Worm (Caenorhabditis elegans) whole organism, L3 larva: ENCODE data around the gene lgg-3.
A peak's percentile ranks its signal among the peaks of the same experiment; 100 is the strongest.

Experiments used
- R02D3.7 ChIP-seq: fragments of 150-350 bp; optimal IDR thresholded peaks from 2 replicates; lab custom pipeline; 2014; ENCODE audit warnings: missing biosample characterization, missing genetic modification characterization
- ZK546.5 ChIP-seq: sonication (generic microtip); optimal IDR thresholded peaks from 2 replicates; lab custom pipeline; 2017; ENCODE audit warnings: missing biosample characterization, missing genetic modification characterization
- aly-2 ChIP-seq: fragments of 150-350 bp; optimal IDR thresholded peaks from 2 replicates; lab custom pipeline; 2014; ENCODE audit warnings: missing biosample characterization, missing genetic modification characterization
- ama-1 ChIP-seq: fragments of 150-350 bp; optimal IDR thresholded peaks from 2 replicates; lab custom pipeline; 2018
- ceh-28 ChIP-seq: fragments of 150-350 bp; optimal IDR thresholded peaks from 2 replicates; lab custom pipeline; 2014; ENCODE audit warnings: missing biosample characterization, missing genetic modification reagents, missing genetic modification characterization
- ceh-82 ChIP-seq: fragments of 150-350 bp; optimal IDR thresholded peaks from 2 replicates; lab custom pipeline; 2014; ENCODE audit warnings: missing biosample characterization, missing genetic modification characterization
- ceh-9 ChIP-seq: sonication (generic microtip); optimal IDR thresholded peaks from 2 replicates; lab custom pipeline; 2018; ENCODE audit warnings: missing biosample characterization, missing genetic modification characterization
- daf-12 ChIP-seq: fragments of 150-350 bp; optimal IDR thresholded peaks from 2 replicates; lab custom pipeline; 2014; ENCODE audit warnings: missing biosample characterization, missing genetic modification reagents, missing genetic modification characterization
- egl-27 ChIP-seq: sonication (generic microtip); optimal IDR thresholded peaks from 4 replicates; lab custom pipeline; 2017; ENCODE audit warnings: missing biosample characterization, missing genetic modification reagents, missing genetic modification characterization
- egl-5 ChIP-seq: fragments of 150-350 bp; optimal IDR thresholded peaks from 2 replicates; lab custom pipeline; 2017; ENCODE audit warnings: missing biosample characterization, missing genetic modification reagents, missing genetic modification characterization, inconsistent platforms
- elt-1 ChIP-seq: fragments of 150-350 bp; optimal IDR thresholded peaks from 2 replicates; lab custom pipeline; 2014; ENCODE audit warnings: missing biosample characterization, missing genetic modification characterization
- eor-1 ChIP-seq, 2 experiments: fragments of 150-350 bp; optimal IDR thresholded peaks; 2 replicates each; lab custom pipeline; 2014 to 2018; ENCODE audit warnings: missing biosample characterization in 2 of 2, missing genetic modification characterization in 2 of 2
- fkh-2 ChIP-seq: fragments of 150-350 bp; optimal IDR thresholded peaks from 2 replicates; lab custom pipeline; 2014; ENCODE audit warnings: missing biosample characterization, missing genetic modification reagents, missing genetic modification characterization
- hmg-11 ChIP-seq: sonication (generic microtip); optimal IDR thresholded peaks from 2 replicates; lab custom pipeline; 2016; ENCODE audit warnings: missing genetic modification characterization, missing compliant biosample characterization
- jun-1 ChIP-seq: fragments of 150-350 bp; optimal IDR thresholded peaks from 2 replicates; lab custom pipeline; 2014; ENCODE audit warnings: missing biosample characterization, missing genetic modification reagents, missing genetic modification characterization
- lin-15B ChIP-seq: fragments of 150-350 bp; optimal IDR thresholded peaks from 2 replicates; lab custom pipeline; 2014; ENCODE audit warnings: missing biosample characterization, missing genetic modification characterization
- lin-39 ChIP-seq: fragments of 150-350 bp; optimal IDR thresholded peaks from 2 replicates; lab custom pipeline; 2018; ENCODE audit warnings: missing biosample characterization, missing genetic modification reagents, missing genetic modification characterization
- lsy-12 ChIP-seq: sonication (generic microtip); optimal IDR thresholded peaks from 2 replicates; lab custom pipeline; 2016; ENCODE audit warnings: mild to moderate bottlenecking, missing genetic modification characterization, missing compliant biosample characterization
- mdl-1 ChIP-seq: fragments of 150-350 bp; optimal IDR thresholded peaks from 2 replicates; lab custom pipeline; 2014; ENCODE audit warnings: missing biosample characterization, missing genetic modification characterization
- mml-1 ChIP-seq: fragments of 150-350 bp; sonication (generic microtip); optimal IDR thresholded peaks from 3 replicates; lab custom pipeline; 2014; ENCODE audit warnings: missing biosample characterization, missing genetic modification characterization
- nhr-11 ChIP-seq: fragments of 150-350 bp; optimal IDR thresholded peaks from 2 replicates; lab custom pipeline; 2014; ENCODE audit warnings: missing biosample characterization, missing genetic modification characterization
- nhr-12 ChIP-seq: fragments of 150-350 bp; optimal IDR thresholded peaks from 2 replicates; lab custom pipeline; 2014; ENCODE audit warnings: missing biosample characterization, missing genetic modification characterization
- nhr-23 ChIP-seq: fragments of 150-350 bp; optimal IDR thresholded peaks from 2 replicates; lab custom pipeline; 2014; ENCODE audit warnings: missing biosample characterization, missing genetic modification reagents, missing genetic modification characterization
- nhr-237 ChIP-seq: fragments of 150-350 bp; optimal IDR thresholded peaks from 2 replicates; lab custom pipeline; 2014; ENCODE audit warnings: missing biosample characterization, missing genetic modification characterization
- nhr-25 ChIP-seq: sonication (generic microtip); optimal IDR thresholded peaks from 2 replicates; lab custom pipeline; 2017; ENCODE audit warnings: missing biosample characterization, missing genetic modification characterization
- nhr-43 ChIP-seq: sonication (generic microtip); optimal IDR thresholded peaks from 2 replicates; lab custom pipeline; 2016; ENCODE audit warnings: mild to moderate bottlenecking, missing genetic modification characterization, missing compliant biosample characterization; ENCODE audit not compliant: poor library complexity, severe bottlenecking
- nhr-67 ChIP-seq: fragments of 150-350 bp; optimal IDR thresholded peaks from 2 replicates; lab custom pipeline; 2014; ENCODE audit warnings: missing biosample characterization, missing genetic modification characterization
- nhr-76 ChIP-seq: fragments of 150-350 bp; sonication (generic microtip); optimal IDR thresholded peaks from 5 replicates; lab custom pipeline; 2014; ENCODE audit warnings: missing biosample characterization, missing genetic modification characterization
- nhr-77 ChIP-seq: fragments of 150-350 bp; optimal IDR thresholded peaks from 2 replicates; lab custom pipeline; 2014; ENCODE audit warnings: missing biosample characterization, missing genetic modification characterization
- pha-4 ChIP-seq: fragments of 150-350 bp; optimal IDR thresholded peaks from 2 replicates; lab custom pipeline; 2014; ENCODE audit warnings: missing biosample characterization, missing genetic modification reagents, missing genetic modification characterization
- sea-2 ChIP-seq: fragments of 150-350 bp; sonication (generic microtip); optimal IDR thresholded peaks from 4 replicates; lab custom pipeline; 2014; ENCODE audit warnings: missing biosample characterization, missing genetic modification reagents, missing genetic modification characterization
- skn-1 ChIP-seq: fragments of 150-350 bp; optimal IDR thresholded peaks from 2 replicates; lab custom pipeline; 2014; ENCODE audit warnings: missing biosample characterization, missing genetic modification characterization
- snpc-4 ChIP-seq: fragments of 150-350 bp; optimal IDR thresholded peaks from 2 replicates; lab custom pipeline; 2014; ENCODE audit warnings: missing biosample characterization, missing genetic modification characterization
- tbx-2 ChIP-seq: sonication (generic microtip); optimal IDR thresholded peaks from 2 replicates; lab custom pipeline; 2016; ENCODE audit warnings: mild to moderate bottlenecking, missing genetic modification characterization, missing compliant biosample characterization
- unc-39 ChIP-seq: sonication (generic microtip); optimal IDR thresholded peaks from 4 replicates; lab custom pipeline; 2017; ENCODE audit warnings: missing biosample characterization, missing genetic modification characterization
- unc-62 ChIP-seq: fragments of 150-350 bp; sonication (generic microtip); optimal IDR thresholded peaks from 4 replicates; lab custom pipeline; 2014; ENCODE audit warnings: missing biosample characterization, missing genetic modification reagents, missing genetic modification characterization
- zag-1 ChIP-seq: fragments of 150-350 bp; optimal IDR thresholded peaks from 2 replicates; lab custom pipeline; 2014; ENCODE audit warnings: missing biosample characterization, missing genetic modification characterization
- ztf-4 ChIP-seq: fragments of 150-350 bp; optimal IDR thresholded peaks from 2 replicates; lab custom pipeline; 2014; ENCODE audit warnings: missing biosample characterization, missing genetic modification characterization

lgg-3 gene

ce11 chrIII:5663933-5664332 lies 33.9 kb downstream of the lgg-3 start, which contains the start of gene par-3:
Gene par-3 (plus strand): TSS chrIII:5664233.
- no peak for TF ChIP-seq sea-2 (GFP tag; lab: Kevin White, UChicago)
- TF ChIP-seq nhr-67 (tag; lab: Kevin White, UChicago): no peak
- TF ChIP-seq ceh-82 (tag; lab: Kevin White, UChicago): no peak
- no peak for TF ChIP-seq ztf-4
- TF ChIP-seq elt-1 (tag; lab: Kevin White, UChicago): no peak
- TF ChIP-seq aly-2 (tag; lab: Kevin White, UChicago): no peak
- no peak for TF ChIP-seq fkh-2 (tag; lab: Kevin White, UChicago)
- no peak for TF ChIP-seq daf-12 (tag; lab: Kevin White, UChicago)
- TF ChIP-seq eor-1 (tag; optimal IDR thresholded peaks at IDR 0.05; lab: Kevin White, UChicago): no peak
- TF ChIP-seq unc-39: no peak
- no peak for TF ChIP-seq nhr-237 (tag; lab: Kevin White, UChicago)
- TF ChIP-seq skn-1 (tag; lab: Kevin White, UChicago): no peak
- TF ChIP-seq R02D3.7: no peak
- no peak for TF ChIP-seq lin-39 (tag; lab: Kevin White, UChicago)
- TF ChIP-seq, all 47 proteins: peak for 0

- TF ChIP-seq nhr-77 (tag; lab: Kevin White, UChicago) (no peak), zag-1 (tag; lab: Kevin White, UChicago) (no peak), nhr-67 (tag; lab: Kevin White, UChicago) (no peak), nhr-76 (no peak), nhr-23 (no peak), unc-62 (no peak), snpc-4 (tag; lab: Kevin White, UChicago) (no peak), nhr-12 (tag; lab: Kevin White, UChicago) (no peak), nhr-11 (tag; lab: Kevin White, UChicago) (no peak), R02D3.7 (no peak), skn-1 (tag; lab: Kevin White, UChicago) (no peak), egl-27 (no peak)
Measured at ce11 chrIII:5663521-5663920, 34.3 kb downstream of the lgg-3 start.

ce11 chrIII:5660976-5661375 lies 36.8 kb downstream of the lgg-3 start, which contains the start of gene F54E7.6:
Gene F54E7.6 (minus strand): TSS chrIII:5661085.
- peak; percentile 46 for TF ChIP-seq nhr-23
- TF ChIP-seq nhr-43 (tag; lab: Kevin White, UChicago): peak; percentile 3
- no peak for TF ChIP-seq egl-27
- no peak for TF ChIP-seq nhr-237 (tag; lab: Kevin White, UChicago)
- no peak for TF ChIP-seq tbx-2
- TF ChIP-seq nhr-25 (tag; lab: Kevin White, UChicago): peak; percentile 87
- no peak for TF ChIP-seq ama-1
- TF ChIP-seq zag-1 (tag; lab: Kevin White, UChicago): no peak
- TF ChIP-seq elt-1 (tag; lab: Kevin White, UChicago): no peak
- no peak for TF ChIP-seq egl-5 (tag; lab: Kevin White, UChicago)
- no peak for TF ChIP-seq nhr-12 (tag; lab: Kevin White, UChicago)
- no peak for TF ChIP-seq daf-12 (tag; lab: Kevin White, UChicago)
- TF ChIP-seq nhr-76: no peak
- no peak for TF ChIP-seq lsy-12 (tag; lab: Kevin White, UChicago)
- TF ChIP-seq ceh-82 (tag; lab: Kevin White, UChicago): no peak
- no peak for TF ChIP-seq sea-2 (GFP tag; lab: Kevin White, UChicago)
- TF ChIP-seq mdl-1 (tag; lab: Kevin White, UChicago): no peak
- TF ChIP-seq fkh-2 (tag; lab: Kevin White, UChicago): no peak
- no peak for TF ChIP-seq hmg-11 (tag; lab: Kevin White, UChicago)
- no peak for TF ChIP-seq lin-39 (tag; lab: Kevin White, UChicago)
- no peak for TF ChIP-seq nhr-67 (tag; lab: Kevin White, UChicago)
- no peak for TF ChIP-seq ZK546.5
- no peak for TF ChIP-seq ztf-4
- TF ChIP-seq, all 47 proteins: peak for 3

DNA sequence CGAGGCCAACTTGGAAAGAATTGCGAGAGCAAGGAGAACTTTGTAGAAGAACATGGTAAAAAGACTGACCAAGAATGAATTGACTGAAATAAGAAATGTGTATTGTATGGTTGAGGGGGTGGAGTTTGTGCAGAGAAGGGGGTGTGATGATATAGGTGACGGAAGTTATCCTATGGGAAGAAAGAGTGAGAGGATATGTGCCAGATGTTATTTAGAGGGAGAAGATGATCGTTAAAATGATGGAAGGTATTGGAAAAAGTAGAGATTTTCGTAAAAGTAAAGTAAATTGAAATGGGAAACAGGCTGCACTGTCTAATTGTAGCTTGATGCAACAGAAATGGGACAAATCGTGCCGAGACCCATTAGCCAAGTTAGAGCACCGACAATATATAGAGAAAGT lies 40.9 kb downstream of the lgg-3 start, which contains the start of gene sdz-21:
TSS of gene sdz-21 (minus strand) at position 101 of the 400 bp plus-strand sequence.
- TF ChIP-seq ceh-82 (tag; lab: Kevin White, UChicago) (no peak), egl-5 (tag; lab: Kevin White, UChicago) (no peak), nhr-12 (tag; lab: Kevin White, UChicago) (no peak), tbx-2 (no peak), pha-4 (tag; lab: Kevin White, UChicago) (no peak), nhr-77 (tag; lab: Kevin White, UChicago) (no peak), nhr-67 (tag; lab: Kevin White, UChicago) (no peak), jun-1 (tag; lab: Kevin White, UChicago) (no peak), ZK546.5 (no peak), ama-1 (no peak), lin-15B (tag; lab: Kevin White, UChicago) (no peak), ceh-28 (tag; lab: Kevin White, UChicago) (no peak), ceh-9 (tag; lab: Kevin White, UChicago) (no peak), unc-39 (no peak), nhr-11 (tag; lab: Kevin White, UChicago) (no peak), mml-1 (tag; lab: Kevin White, UChicago) (no peak), aly-2 (tag; lab: Kevin White, UChicago) (no peak), lsy-12 (tag; lab: Kevin White, UChicago) (no peak), eor-1 (tag; optimal IDR thresholded peaks at IDR 0.05; lab: Kevin White, UChicago) (no peak)
- TF ChIP-seq, all 47 proteins: peak for 0
